Worm (Caenorhabditis elegans) whole organism, young adult: ENCODE measurements around the gene T14B4.1.

Experiments used
- B0261.1 ChIP-seq: sonication (generic microtip); optimal IDR thresholded peaks from 2 replicates; lab custom pipeline; 2016; ENCODE audit warnings: mild to moderate bottlenecking, missing genetic modification characterization, moderate library complexity, missing compliant biosample characterization
- Y56A3A.18 ChIP-seq: fragments of 200-800 bp; sonication (Bioruptor generic); IDR thresholded peaks from 2 replicates; pipeline ENCODE4 v1.3.6; 2022; ENCODE audit warnings: missing genetic modification reagents, missing genetic modification characterization, missing compliant biosample characterization
- ama-1 ChIP-seq, 3 experiments: fragments of 150-350 bp in 1 of 3; sonication (generic microtip) in 2 of 3; optimal IDR thresholded peaks; 2 replicates each; lab custom pipeline; 2014 to 2018; ENCODE audit warnings: missing biosample characterization in 2 of 3, missing genetic modification characterization in 2 of 3, missing genetic modification reagents in 2 of 3
- athp-1 ChIP-seq: sonication (generic microtip); optimal IDR thresholded peaks from 2 replicates; lab custom pipeline; 2017; ENCODE audit warnings: mild to moderate bottlenecking, missing genetic modification characterization, missing compliant biosample characterization
- attf-5 ChIP-seq: fragments of 200-800 bp; sonication (Bioruptor generic); optimal IDR thresholded peaks from 2 replicates; lab custom pipeline; 2018; ENCODE audit warnings: mild to moderate bottlenecking, missing genetic modification characterization, missing compliant biosample characterization
- ceh-100 ChIP-seq: fragments of 200-800 bp; sonication (Bioruptor generic); IDR thresholded peaks from 2 replicates; pipeline ENCODE4 v1.3.6; 2022; ENCODE audit warnings: missing genetic modification reagents, missing genetic modification characterization, missing compliant biosample characterization
- dox-1 ChIP-seq: fragments of 200-800 bp; sonication (Bioruptor generic); IDR thresholded peaks from 2 replicates; pipeline ENCODE4 v1.3.6; 2022; ENCODE audit warnings: missing genetic modification reagents, missing genetic modification characterization, missing compliant biosample characterization
- lag-1 ChIP-seq: fragments of 200-800 bp; sonication (Bioruptor generic); IDR thresholded peaks from 2 replicates; pipeline ENCODE4 v1.3.6; 2022; ENCODE audit warnings: missing genetic modification reagents, missing genetic modification characterization, missing compliant biosample characterization
- let-526 ChIP-seq: fragments of 200-800 bp; sonication (Bioruptor generic); IDR thresholded peaks from 2 replicates; pipeline ENCODE4 v1.3.6; 2022; ENCODE audit warnings: missing genetic modification reagents, missing genetic modification characterization, missing compliant biosample characterization
- lsl-1 ChIP-seq: fragments of 200-800 bp; sonication (Bioruptor generic); optimal IDR thresholded peaks from 2 replicates; lab custom pipeline; 2018; ENCODE audit warnings: mild to moderate bottlenecking, missing genetic modification characterization, moderate library complexity, missing compliant biosample characterization
- madf-8 ChIP-seq: fragments of 200-800 bp; sonication (Bioruptor generic); conservative IDR thresholded peaks from 2 replicates; pipeline ENCODE4 v1.3.6; 2022; ENCODE audit warnings: missing genetic modification reagents, missing genetic modification characterization, missing compliant biosample characterization
- mes-4 ChIP-seq: sonication (generic microtip); optimal IDR thresholded peaks from 2 replicates; lab custom pipeline; 2016; ENCODE audit warnings: missing genotype, missing genetic modification characterization, missing compliant biosample characterization
- snpc-1.3 ChIP-seq: sonication (generic microtip); optimal IDR thresholded peaks from 2 replicates; lab custom pipeline; 2017; ENCODE audit warnings: missing genetic modification characterization, mild to moderate bottlenecking, missing compliant biosample characterization, antibody characterized with exemption, moderate library complexity, missing genotype, missing genetic modification reagents; ENCODE audit not compliant: insufficient read depth
- unc-62 ChIP-seq: fragments of 150-350 bp; optimal IDR thresholded peaks from 2 replicates; lab custom pipeline; 2014; ENCODE audit warnings: missing biosample characterization, missing genetic modification reagents, missing genetic modification characterization

- no peak for TF ChIP-seq ama-1 (optimal IDR thresholded peaks at IDR 0.05; lab: Kevin White, UChicago)
- TF ChIP-seq ama-1 (GFP tag; optimal IDR thresholded peaks at IDR 0.05; lab: Kevin White, UChicago): no peak
- no peak for TF ChIP-seq lsl-1
- TF ChIP-seq unc-62 (GFP tag; lab: Kevin White, UChicago): no peak
- TF ChIP-seq mes-4: no peak
- TF ChIP-seq let-526 (GFP tag; lab: Robert Waterston, UW): no peak
- no peak for TF ChIP-seq B0261.1 (tag; lab: Kevin White, UChicago)
- TF ChIP-seq dox-1 (GFP tag; lab: Robert Waterston, UW): no peak
- no peak for TF ChIP-seq madf-8 (GFP tag; lab: Robert Waterston, UW)
- TF ChIP-seq Y56A3A.18 (GFP tag; lab: Robert Waterston, UW): no peak
- no peak for TF ChIP-seq snpc-1.3 (tag; lab: Kevin White, UChicago)
- no peak for TF ChIP-seq ceh-100 (GFP tag; lab: Robert Waterston, UW)
- TF ChIP-seq attf-5 (GFP tag; lab: Kevin White, UChicago): no peak
- no peak for TF ChIP-seq athp-1 (tag; lab: Kevin White, UChicago)
- no peak for TF ChIP-seq lag-1 (GFP tag; lab: Robert Waterston, UW)
These were observed 23.7 kb upstream of the T14B4.1 start for ce11 chrII:6713003-6713402.
